Fruit fly (Drosophila melanogaster) whole organism, embryonic: ENCODE measurements around the gene CG42727.

Experiments
- Aef1 ChIP-seq: fragments of 200-800 bp; sonication (Bioruptor generic); IDR thresholded peaks from 3 replicates; pipeline ENCODE4 v1.3.6; 2022; ENCODE audit warnings: missing biosample characterization, missing genetic modification characterization
- Atf6 ChIP-seq: fragments of 200-800 bp; sonication (Bioruptor generic); IDR thresholded peaks from 2 replicates; pipeline ENCODE4 v1.3.6; 2022; ENCODE audit warnings: missing biosample characterization, missing genetic modification characterization
- CG10321 ChIP-seq: fragments of 200-800 bp; sonication (Bioruptor generic); IDR thresholded peaks from 2 replicates; pipeline ENCODE4 v1.3.6; 2022; ENCODE audit warnings: missing biosample characterization, missing genetic modification characterization
- CG10979 ChIP-seq: fragments of 200-800 bp; sonication (Bioruptor generic); optimal IDR thresholded peaks from 2 replicates; lab custom pipeline; 2018; ENCODE audit warnings: missing biosample characterization, mild to moderate bottlenecking, missing genetic modification characterization, moderate library complexity
- CG11723 ChIP-seq: fragments of 200-800 bp; sonication (Bioruptor generic); optimal IDR thresholded peaks from 2 replicates; lab custom pipeline; 2017; ENCODE audit warnings: missing biosample characterization, mild to moderate bottlenecking, missing genetic modification characterization
- CG12299 ChIP-seq: fragments of 200-800 bp; sonication (Bioruptor generic); optimal IDR thresholded peaks from 2 replicates; lab custom pipeline; 2018; ENCODE audit warnings: missing biosample characterization, mild to moderate bottlenecking, missing genetic modification characterization
- CG13424 ChIP-seq: fragments of 200-800 bp; sonication (Bioruptor generic); optimal IDR thresholded peaks from 2 replicates; lab custom pipeline; 2019; ENCODE audit warnings: missing biosample characterization, mild to moderate bottlenecking, missing genetic modification characterization, moderate library complexity
- CG15601 ChIP-seq: fragments of 200-800 bp; sonication (Bioruptor generic); optimal IDR thresholded peaks from 3 replicates; lab custom pipeline; 2019; ENCODE audit warnings: missing biosample characterization, mild to moderate bottlenecking, missing genetic modification characterization, moderate library complexity
- CG18476 ChIP-seq: fragments of 200-800 bp; sonication (Bioruptor generic); optimal IDR thresholded peaks from 2 replicates; lab custom pipeline; 2016; ENCODE audit warnings: missing biosample characterization, mild to moderate bottlenecking, missing genetic modification characterization
- CG30403 ChIP-seq: fragments of 200-800 bp; sonication (Bioruptor generic); optimal IDR thresholded peaks from 3 replicates; lab custom pipeline; 2016; ENCODE audit warnings: missing biosample characterization, missing genetic modification characterization
- CG31441 ChIP-seq: fragments of 200-800 bp; sonication (Bioruptor generic); IDR thresholded peaks from 2 replicates; pipeline ENCODE4 v1.3.6; 2022; ENCODE audit warnings: missing biosample characterization, missing genetic modification characterization
- CG3163 ChIP-seq: fragments of 200-800 bp; sonication (Bioruptor generic); optimal IDR thresholded peaks from 3 replicates; lab custom pipeline; 2016; ENCODE audit warnings: missing biosample characterization, missing genetic modification characterization
- CG4707 ChIP-seq: fragments of 200-800 bp; sonication (Bioruptor generic); optimal IDR thresholded peaks from 2 replicates; lab custom pipeline; 2018; ENCODE audit warnings: missing biosample characterization, mild to moderate bottlenecking, missing genetic modification characterization, moderate library complexity
- CG5245 ChIP-seq: fragments of 200-800 bp; sonication (Bioruptor generic); optimal IDR thresholded peaks from 3 replicates; lab custom pipeline; 2016; ENCODE audit warnings: missing biosample characterization, missing genetic modification characterization
- CG6654 ChIP-seq: fragments of 200-800 bp; sonication (Bioruptor generic); optimal IDR thresholded peaks from 2 replicates; lab custom pipeline; 2017; ENCODE audit warnings: missing biosample characterization, mild to moderate bottlenecking, missing genetic modification characterization
- CG7928 ChIP-seq: fragments of 200-800 bp; sonication (Bioruptor generic); optimal IDR thresholded peaks from 2 replicates; lab custom pipeline; 2017; ENCODE audit warnings: missing biosample characterization, mild to moderate bottlenecking, missing genetic modification characterization
- CG8089 ChIP-seq: fragments of 200-800 bp; sonication (Bioruptor generic); optimal IDR thresholded peaks from 3 replicates; lab custom pipeline; 2016; ENCODE audit warnings: missing biosample characterization, missing genetic modification characterization
- CG9932 ChIP-seq: fragments of 200-800 bp; sonication (Bioruptor generic); IDR thresholded peaks from 2 replicates; pipeline ENCODE4 v1.3.6; 2022; ENCODE audit warnings: missing biosample characterization, missing genetic modification characterization
- CHES-1-like ChIP-seq: fragments of 200-800 bp; sonication (Bioruptor generic); optimal IDR thresholded peaks from 2 replicates; lab custom pipeline; 2016; ENCODE audit warnings: missing biosample characterization, missing genetic modification characterization
- CTCF ChIP-seq: fragments of 200-800 bp; sonication (Bioruptor generic); optimal IDR thresholded peaks from 2 replicates; lab custom pipeline; 2017; ENCODE audit warnings: missing biosample characterization, mild to moderate bottlenecking, missing genetic modification characterization, moderate library complexity
- CoRest ChIP-seq: fragments of 200-800 bp; sonication (Bioruptor generic); optimal IDR thresholded peaks from 3 replicates; lab custom pipeline; 2018; ENCODE audit warnings: missing biosample characterization, mild to moderate bottlenecking, missing genetic modification characterization, moderate library complexity
- D19A ChIP-seq: fragments of 200-800 bp; optimal IDR thresholded peaks from 3 replicates; lab custom pipeline; 2019; ENCODE audit warnings: missing biosample characterization, mild to moderate bottlenecking, missing genetic modification characterization, moderate library complexity
- Ets65A ChIP-seq: fragments of 200-800 bp; sonication (Bioruptor generic); peaks from one replicate; lab custom pipeline; 2016; ENCODE audit warnings: missing biosample characterization, missing genetic modification characterization
- Fer1 ChIP-seq: fragments of 200-800 bp; sonication (Bioruptor generic); optimal IDR thresholded peaks from 2 replicates; lab custom pipeline; 2017; ENCODE audit warnings: missing biosample characterization, mild to moderate bottlenecking, missing genetic modification characterization
- Fer2 ChIP-seq: fragments of 200-800 bp; sonication (Bioruptor generic); optimal IDR thresholded peaks from 2 replicates; lab custom pipeline; 2018; ENCODE audit warnings: missing biosample characterization, mild to moderate bottlenecking, missing genetic modification characterization, moderate library complexity
- HmgZ ChIP-seq: fragments of 200-800 bp; sonication (Bioruptor generic); optimal IDR thresholded peaks from 2 replicates; lab custom pipeline; 2018; ENCODE audit warnings: missing biosample characterization, mild to moderate bottlenecking, missing genetic modification characterization
- MESR4 ChIP-seq: fragments of 200-800 bp; sonication (Bioruptor generic); optimal IDR thresholded peaks from 2 replicates; lab custom pipeline; 2018; ENCODE audit warnings: missing biosample characterization, mild to moderate bottlenecking, missing genetic modification characterization, moderate library complexity
- MTF-1 ChIP-seq: fragments of 200-800 bp; sonication (Bioruptor generic); optimal IDR thresholded peaks from 2 replicates; lab custom pipeline; 2018; ENCODE audit warnings: missing biosample characterization, mild to moderate bottlenecking, missing genetic modification characterization, borderline replicate concordance
- Xbp1 ChIP-seq: fragments of 200-800 bp; sonication (Bioruptor generic); optimal IDR thresholded peaks from 3 replicates; lab custom pipeline; 2016; ENCODE audit warnings: missing biosample characterization, mild to moderate bottlenecking, missing genetic modification characterization
- ap ChIP-seq: fragments of 200-800 bp; sonication (Bioruptor generic); IDR thresholded peaks from 2 replicates; pipeline ENCODE4 v1.3.6; 2022; ENCODE audit warnings: missing biosample characterization, missing genetic modification characterization
- ase ChIP-seq: fragments of 200-800 bp; sonication (Bioruptor generic); IDR thresholded peaks from 3 replicates; pipeline ENCODE4 v1.3.6; 2022; ENCODE audit warnings: missing biosample characterization, missing genetic modification characterization
- bbx ChIP-seq: fragments of 200-800 bp; sonication (Bioruptor generic); IDR thresholded peaks from 2 replicates; pipeline ENCODE4 v1.3.6; 2022; ENCODE audit warnings: missing biosample characterization, missing genetic modification characterization; ENCODE audit not compliant: partially characterized antibody
- crp ChIP-seq, 2 experiments: fragments of 200-800 bp; sonication (Bioruptor generic); optimal IDR thresholded peaks; 2 replicates in 1 of 2; 3 replicates in 1 of 2; lab custom pipeline; 2017; ENCODE audit warnings: missing biosample characterization in 2 of 2, missing genetic modification characterization in 2 of 2, mild to moderate bottlenecking in 1 of 2, moderate library complexity in 1 of 2
- da ChIP-seq: fragments of 200-800 bp; sonication (Bioruptor generic); optimal IDR thresholded peaks from 2 replicates; lab custom pipeline; 2016; ENCODE audit warnings: missing biosample characterization, missing genetic modification characterization
- emc ChIP-seq: fragments of 200-800 bp; sonication (Bioruptor generic); optimal IDR thresholded peaks from 2 replicates; lab custom pipeline; 2016; ENCODE audit warnings: missing biosample characterization, missing genetic modification characterization
- eyg ChIP-seq: fragments of 200-800 bp; sonication (Bioruptor generic); optimal IDR thresholded peaks from 3 replicates; lab custom pipeline; 2016; ENCODE audit warnings: missing biosample characterization, missing genetic modification characterization
- grn ChIP-seq: fragments of 200-800 bp; sonication (Bioruptor generic); optimal IDR thresholded peaks from 3 replicates; lab custom pipeline; 2017; ENCODE audit warnings: missing biosample characterization, missing genetic modification characterization
- hbn ChIP-seq: fragments of 200-800 bp; sonication (Bioruptor generic); IDR thresholded peaks from 2 replicates; pipeline ENCODE4 v1.3.6; 2022; ENCODE audit warnings: missing biosample characterization, missing genetic modification characterization; ENCODE audit not compliant: partially characterized antibody
- hkb ChIP-seq, 2 experiments: fragments of 200-800 bp in 1 of 2; fragments of >200 bp in 1 of 2; sonication (Bioruptor generic) in 1 of 2; IDR thresholded peaks in 1 of 2; optimal IDR thresholded peaks in 1 of 2; 2 replicates each; pipeline versions ENCODE4 v1.3.6 to Lab custom; 2017 to 2022; ENCODE audit warnings: missing biosample characterization in 1 of 2, missing genetic modification characterization in 1 of 2
- ken ChIP-seq: fragments of 200-800 bp; sonication (Bioruptor generic); IDR thresholded peaks from 3 replicates; pipeline ENCODE4 v1.3.6; 2022; ENCODE audit warnings: missing biosample characterization, missing genetic modification characterization
- lbe ChIP-seq: fragments of 200-800 bp; sonication (Bioruptor generic); optimal IDR thresholded peaks from 2 replicates; lab custom pipeline; 2016; ENCODE audit warnings: missing biosample characterization, mild to moderate bottlenecking, missing genetic modification characterization
- lov ChIP-seq, 2 experiments: fragments of 200-800 bp in 1 of 2; fragments of >200 bp in 1 of 2; sonication (Bioruptor generic) in 1 of 2; IDR thresholded peaks in 1 of 2; optimal IDR thresholded peaks in 1 of 2; 2 replicates in 1 of 2; 3 replicates in 1 of 2; pipeline versions ENCODE4 v1.3.6 to Lab custom; 2017 to 2022; ENCODE audit warnings: missing biosample characterization in 1 of 2, missing genetic modification characterization in 1 of 2
- nau ChIP-seq: fragments of 200-800 bp; sonication (Bioruptor generic); optimal IDR thresholded peaks from 3 replicates; lab custom pipeline; 2017; ENCODE audit warnings: missing biosample characterization, mild to moderate bottlenecking, missing genetic modification characterization, missing genetic modification reagents
- nerfin-1 ChIP-seq: fragments of 200-800 bp; sonication (Bioruptor generic); optimal IDR thresholded peaks from 3 replicates; lab custom pipeline; 2019; ENCODE audit warnings: missing biosample characterization, mild to moderate bottlenecking, missing genetic modification characterization, moderate library complexity
- nom ChIP-seq: fragments of 200-800 bp; sonication (Bioruptor generic); optimal IDR thresholded peaks from 2 replicates; lab custom pipeline; 2017; ENCODE audit warnings: missing biosample characterization, missing genetic modification characterization, mild to moderate bottlenecking, moderate library complexity, missing genetic modification reagents
- sc ChIP-seq, 3 experiments: fragments of >200 bp in 2 of 3; fragments of 200-800 bp in 1 of 3; sonication (Bioruptor generic) in 1 of 3; optimal IDR thresholded peaks; 2 replicates in 2 of 3; 3 replicates in 1 of 3; lab custom pipeline; 2017; ENCODE audit warnings: mild to moderate bottlenecking in 1 of 3, missing biosample characterization in 1 of 3, missing genetic modification characterization in 1 of 3, missing genetic modification reagents in 1 of 3
- slp2 ChIP-seq: fragments of 200-800 bp; sonication (Bioruptor generic); optimal IDR thresholded peaks from 2 replicates; lab custom pipeline; 2016; ENCODE audit warnings: missing biosample characterization, missing genetic modification characterization
- twi ChIP-seq: fragments of 200-800 bp; optimal IDR thresholded peaks from 2 replicates; lab custom pipeline; 2019; ENCODE audit warnings: missing biosample characterization, mild to moderate bottlenecking, missing genetic modification characterization, moderate library complexity
- wor ChIP-seq: fragments of 200-800 bp; sonication (Bioruptor generic); IDR thresholded peaks from 2 replicates; pipeline ENCODE4 v1.3.6; 2022; ENCODE audit warnings: missing biosample characterization, missing genetic modification characterization

Gene CG42727

dm6 chr3R:15350993-15351426, 3.2 kb downstream of the CG42727 start, which contains the start of the genes Trs33 and Tmtc4 (continued):
- TF ChIP-seq CG10979 (tag; lab: Kevin White, UChicago) (peak; percentile 14), Fer2 (tag; lab: Kevin White, UChicago) (peak; percentile 17), CG30403 (GFP tag; lab: Kevin White, UChicago) (peak; percentile 42), ase (GFP tag; lab: Robert Waterston, UW) (peak; percentile 37; the same call in 1 of the 3 replicates), Ets65A (GFP tag; lab: Kevin White, UChicago) (peak; percentile 69), CG6654 (GFP tag; lab: Kevin White, UChicago) (no peak), eyg (no peak), nerfin-1 (peak; percentile 46), wor (GFP tag; lab: Robert Waterston, UW) (no peak), CG31441 (GFP tag; lab: Robert Waterston, UW) (peak; percentile 49; the same call in 1 of the 2 replicates), Fer1 (GFP tag; lab: Kevin White, UChicago) (peak; percentile 56), hkb (optimal IDR thresholded peaks at IDR 0.05; lab: Kevin White, UChicago) (no peak), hkb (GFP tag; IDR thresholded peaks at IDR 0.05; lab: Robert Waterston, UW) (no peak), CG13424 (peak; percentile 67), CG7928 (GFP tag; lab: Kevin White, UChicago) (no peak), CG11723 (peak; percentile 6), CG8089 (GFP tag; lab: Kevin White, UChicago) (no peak), Xbp1 (GFP tag; lab: Kevin White, UChicago) (peak; percentile 27), slp2 (GFP tag; lab: Kevin White, UChicago) (no peak), D19A (tag; lab: Kevin White, UChicago) (peak; percentile 15), Aef1 (GFP tag; lab: Robert Waterston, UW) (peak; percentile 43; the same call in 2 of the 3 replicates), MESR4 (GFP tag; lab: Kevin White, UChicago) (peak; percentile 32), bbx (GFP tag; lab: Robert Waterston, UW) (peak; percentile 16; the same call in 1 of the 2 replicates), lbe (GFP tag; lab: Kevin White, UChicago) (peak; percentile 55), CG9932 (GFP tag; lab: Robert Waterston, UW) (peak; percentile 50; the same call in 1 of the 2 replicates), CoRest (peak; percentile 51), CG15601 (tag; lab: Kevin White, UChicago) (peak; percentile 31), CG3163 (GFP tag; lab: Kevin White, UChicago) (no peak), grn (GFP tag; lab: Kevin White, UChicago) (no peak), CG5245 (no peak), ap (GFP tag; lab: Robert Waterston, UW) (no peak), CG18476 (GFP tag; lab: Kevin White, UChicago) (no peak), twi (tag; lab: Kevin White, UChicago) (peak; percentile 44), HmgZ (tag; lab: Kevin White, UChicago) (peak; percentile 74), CHES-1-like (GFP tag; lab: Kevin White, UChicago) (no peak), crp (GFP tag; optimal IDR thresholded peaks at IDR 0.05; lab: Kevin White, UChicago) (peak in 1 of 2 experiments; percentile 89), nau (GFP tag; lab: Kevin White, UChicago) (no peak), ken (GFP tag; lab: Robert Waterston, UW) (no peak), CG12299 (peak; percentile 8), Atf6 (GFP tag; lab: Robert Waterston, UW) (no peak), hbn (no peak; the same call in 1 of the 2 replicates), emc (no peak), sc (optimal IDR thresholded peaks at IDR 0.05; lab: Kevin White, UChicago) (no peak), sc (GFP tag; optimal IDR thresholded peaks at IDR 0.05; lab: Kevin White, UChicago) (no peak), nom (GFP tag; lab: Kevin White, UChicago) (no peak), CG4707 (no peak), CTCF (GFP tag; lab: Kevin White, UChicago) (no peak), CG10321 (GFP tag; lab: Robert Waterston, UW) (no peak), da (GFP tag; lab: Kevin White, UChicago) (no peak), MTF-1 (no peak), lov (optimal IDR thresholded peaks at IDR 0.05; lab: Kevin White, UChicago) (no peak), lov (GFP tag; IDR thresholded peaks at IDR 0.05; lab: Robert Waterston, UW) (no peak)
